Worm (Caenorhabditis elegans) whole organism, L4 larva: Measurements from ENCODE around the gene lin-15A.

Experiments
- D1046.2 ChIP-seq: fragments of 200-800 bp; sonication (Bioruptor generic); IDR thresholded peaks from 2 replicates; pipeline ENCODE4 v1.3.6; 2022; ENCODE audit warnings: missing genetic modification characterization, missing compliant biosample characterization
- F10B5.3 ChIP-seq: sonication (generic microtip); optimal IDR thresholded peaks from 2 replicates; lab custom pipeline; 2016; ENCODE audit warnings: mild to moderate bottlenecking, missing genetic modification characterization, missing compliant biosample characterization
- Y5F2A.4 ChIP-seq: fragments of 200-800 bp; sonication (Bioruptor generic); optimal IDR thresholded peaks from 2 replicates; lab custom pipeline; 2018; ENCODE audit warnings: mild to moderate bottlenecking, missing genetic modification characterization, missing compliant biosample characterization
- Y75B8A.6 ChIP-seq: fragments of 200-800 bp; sonication (Bioruptor generic); IDR thresholded peaks from 2 replicates; pipeline ENCODE4 v1.3.6; 2022; ENCODE audit warnings: missing genetic modification reagents, missing genetic modification characterization, missing compliant biosample characterization
- aha-1 ChIP-seq: fragments of 150-350 bp; peaks from one replicate; lab custom pipeline; 2014; ENCODE audit warnings: missing biosample characterization, missing genetic modification characterization
- attf-4 ChIP-seq: sonication (generic microtip); optimal IDR thresholded peaks from 3 replicates; lab custom pipeline; 2017; ENCODE audit warnings: missing biosample characterization, missing genetic modification characterization
- ceh-28 ChIP-seq: fragments of 150-350 bp; optimal IDR thresholded peaks from 2 replicates; lab custom pipeline; 2014; ENCODE audit warnings: missing biosample characterization, missing genetic modification reagents, missing genetic modification characterization
- ceh-62 ChIP-seq: sonication (generic microtip); optimal IDR thresholded peaks from 2 replicates; lab custom pipeline; 2017; ENCODE audit warnings: missing biosample characterization, missing genetic modification characterization
- daf-16 ChIP-seq, 3 experiments: sonication (generic microtip); optimal IDR thresholded peaks; 2 replicates each; lab custom pipeline; 2016 to 2017; ENCODE audit warnings: missing genetic modification characterization in 3 of 3, missing genetic modification reagents in 3 of 3, mild to moderate bottlenecking in 2 of 3, missing compliant biosample characterization in 2 of 3, missing biosample characterization in 1 of 3, moderate library complexity in 1 of 3
- dmd-9 ChIP-seq: fragments of 200-800 bp; sonication (Bioruptor generic); IDR thresholded peaks from 2 replicates; pipeline ENCODE4 v1.3.6; 2022; ENCODE audit warnings: missing genetic modification reagents, missing genetic modification characterization, missing compliant biosample characterization
- dpl-1 ChIP-seq: fragments of 150-350 bp; optimal IDR thresholded peaks from 2 replicates; lab custom pipeline; 2014; ENCODE audit warnings: missing biosample characterization, missing genetic modification reagents, missing genetic modification characterization
- duxl-1 ChIP-seq: sonication (generic microtip); optimal IDR thresholded peaks from 2 replicates; lab custom pipeline; 2016; ENCODE audit warnings: mild to moderate bottlenecking, missing genetic modification characterization, moderate library complexity, missing compliant biosample characterization; ENCODE audit not compliant: poor library complexity
- dve-1 ChIP-seq: sonication (generic microtip); optimal IDR thresholded peaks from 2 replicates; lab custom pipeline; 2017; ENCODE audit warnings: antibody characterized with exemption, mild to moderate bottlenecking, missing genetic modification characterization, missing compliant biosample characterization; ENCODE audit not compliant: insufficient read depth
- egl-27 ChIP-seq: sonication (generic microtip); optimal IDR thresholded peaks from 3 replicates; lab custom pipeline; 2017; ENCODE audit warnings: missing biosample characterization, missing genetic modification reagents, missing genetic modification characterization
- egl-43 ChIP-seq: fragments of 200-800 bp; sonication (Bioruptor generic); IDR thresholded peaks from 2 replicates; pipeline ENCODE4 v1.3.6; 2022; ENCODE audit warnings: missing genetic modification reagents, missing genetic modification characterization, missing compliant biosample characterization
- fos-1 ChIP-seq: fragments of 150-350 bp; optimal IDR thresholded peaks from 2 replicates; lab custom pipeline; 2014; ENCODE audit warnings: missing biosample characterization, missing genetic modification characterization
- hif-1 ChIP-seq, 2 experiments: sonication (generic microtip); optimal IDR thresholded peaks; 2 replicates each; lab custom pipeline; 2016 to 2017; ENCODE audit warnings: missing compliant biosample characterization in 2 of 2, missing genetic modification characterization in 2 of 2, missing genetic modification reagents in 2 of 2, missing genotype in 2 of 2, mild to moderate bottlenecking in 1 of 2
- hlh-11 ChIP-seq: fragments of 200-800 bp; sonication (Bioruptor generic); optimal IDR thresholded peaks from 2 replicates; lab custom pipeline; 2018; ENCODE audit warnings: mild to moderate bottlenecking, missing genetic modification characterization, missing compliant biosample characterization
- hlh-30 ChIP-seq: sonication (generic microtip); optimal IDR thresholded peaks from 2 replicates; lab custom pipeline; 2017; ENCODE audit warnings: antibody characterized with exemption, mild to moderate bottlenecking, missing genetic modification characterization, missing compliant biosample characterization; ENCODE audit not compliant: insufficient read depth
- hmg-1.1 ChIP-seq: fragments of 200-800 bp; sonication (Bioruptor generic); IDR thresholded peaks from 2 replicates; pipeline ENCODE4 v1.3.6; 2022; ENCODE audit warnings: missing genetic modification reagents, missing genetic modification characterization, missing compliant biosample characterization
- jun-1 ChIP-seq: fragments of 150-350 bp; optimal IDR thresholded peaks from 2 replicates; lab custom pipeline; 2014; ENCODE audit warnings: missing biosample characterization, missing genetic modification reagents, missing genetic modification characterization
- lim-7 ChIP-seq: fragments of 200-800 bp; sonication (Bioruptor generic); IDR thresholded peaks from 2 replicates; pipeline ENCODE4 v1.3.6; 2022; ENCODE audit warnings: missing genetic modification characterization, missing compliant biosample characterization
- lin-13 ChIP-seq: fragments of 150-350 bp; optimal IDR thresholded peaks from 2 replicates; lab custom pipeline; 2014; ENCODE audit warnings: missing biosample characterization, missing genetic modification reagents, missing genetic modification characterization
- lin-15B ChIP-seq: fragments of 150-350 bp; sonication (generic microtip); optimal IDR thresholded peaks from 3 replicates; lab custom pipeline; 2014; ENCODE audit warnings: missing biosample characterization, missing genetic modification characterization
- lin-29 ChIP-seq: fragments of 200-800 bp; sonication (Bioruptor generic); IDR thresholded peaks from 2 replicates; pipeline ENCODE4 v1.3.6; 2022; ENCODE audit warnings: missing genetic modification reagents, missing genetic modification characterization, missing compliant biosample characterization
- lin-38 ChIP-seq: fragments of 200-800 bp; sonication (Bioruptor generic); IDR thresholded peaks from 2 replicates; pipeline ENCODE4 v1.3.6; 2022; ENCODE audit warnings: missing genetic modification reagents, missing genetic modification characterization, missing compliant biosample characterization
- madf-5 ChIP-seq, 2 experiments: fragments of 200-800 bp; sonication (Bioruptor generic); IDR thresholded peaks; 2 replicates each; pipeline ENCODE4 v1.3.6; 2022; ENCODE audit warnings: missing compliant biosample characterization in 2 of 2, missing genetic modification characterization in 2 of 2
- nhr-10 ChIP-seq: fragments of 150-350 bp; optimal IDR thresholded peaks from 2 replicates; lab custom pipeline; 2014; ENCODE audit warnings: missing biosample characterization, missing genetic modification characterization
- nhr-102 ChIP-seq: sonication (generic microtip); optimal IDR thresholded peaks from 2 replicates; lab custom pipeline; 2016; ENCODE audit warnings: mild to moderate bottlenecking, missing genetic modification characterization, moderate library complexity, missing compliant biosample characterization
- nhr-11 ChIP-seq: fragments of 150-350 bp; optimal IDR thresholded peaks from 2 replicates; lab custom pipeline; 2014; ENCODE audit warnings: missing biosample characterization, missing genetic modification characterization
- nhr-25 ChIP-seq: sonication (generic microtip); optimal IDR thresholded peaks from 2 replicates; lab custom pipeline; 2017; ENCODE audit warnings: missing genetic modification characterization, mild to moderate bottlenecking, missing compliant biosample characterization, antibody characterized with exemption, moderate library complexity, borderline replicate concordance; ENCODE audit not compliant: insufficient read depth
- nhr-41 ChIP-seq: fragments of 200-800 bp; sonication (Bioruptor generic); IDR thresholded peaks from 2 replicates; pipeline ENCODE4 v1.3.6; 2022; ENCODE audit warnings: missing genetic modification reagents, missing genetic modification characterization, missing compliant biosample characterization
- nhr-42 ChIP-seq: fragments of 200-800 bp; sonication (Bioruptor generic); IDR thresholded peaks from 2 replicates; pipeline ENCODE4 v1.3.6; 2022; ENCODE audit warnings: missing genetic modification characterization, missing compliant biosample characterization
- pqm-1 ChIP-seq: sonication (generic microtip); optimal IDR thresholded peaks from 2 replicates; lab custom pipeline; 2017; ENCODE audit warnings: missing biosample characterization, missing genetic modification characterization
- sdz-12 ChIP-seq: fragments of 200-800 bp; sonication (Bioruptor generic); optimal IDR thresholded peaks from 2 replicates; lab custom pipeline; 2018; ENCODE audit warnings: mild to moderate bottlenecking, missing genetic modification characterization, missing compliant biosample characterization
- set-16 ChIP-seq: fragments of 200-800 bp; sonication (Bioruptor generic); IDR thresholded peaks from 2 replicates; pipeline ENCODE4 v1.3.6; 2022; ENCODE audit warnings: missing genetic modification reagents, missing genetic modification characterization, missing compliant biosample characterization
- unc-39 ChIP-seq: sonication (generic microtip); optimal IDR thresholded peaks from 2 replicates; lab custom pipeline; 2017; ENCODE audit warnings: missing biosample characterization, missing genetic modification characterization
- unc-62 ChIP-seq, 3 experiments: fragments of 150-350 bp in 1 of 3; sonication (generic microtip); optimal IDR thresholded peaks in 2 of 3; peaks in 1 of 3; 1 replicate in 1 of 3; 2 replicates in 2 of 3; lab custom pipeline; 2014 to 2017; ENCODE audit warnings: missing biosample characterization in 3 of 3, missing genetic modification characterization in 3 of 3, missing genetic modification reagents in 3 of 3, missing genotype in 1 of 3
- vab-7 ChIP-seq: fragments of 200-800 bp; sonication (Bioruptor generic); IDR thresholded peaks from 2 replicates; pipeline ENCODE4 v1.3.6; 2022; ENCODE audit warnings: missing genetic modification reagents, missing genetic modification characterization, missing compliant biosample characterization
- zag-1 ChIP-seq: fragments of 150-350 bp; optimal IDR thresholded peaks from 2 replicates; lab custom pipeline; 2014; ENCODE audit warnings: missing biosample characterization, missing genetic modification characterization
- zfp-2 ChIP-seq: sonication (generic microtip); optimal IDR thresholded peaks from 2 replicates; lab custom pipeline; 2016; ENCODE audit warnings: mild to moderate bottlenecking, missing genetic modification characterization, missing compliant biosample characterization
- zip-11 ChIP-seq: fragments of 200-800 bp; sonication (Bioruptor generic); IDR thresholded peaks from 2 replicates; pipeline ENCODE4 v1.3.6; 2022; ENCODE audit warnings: missing genetic modification characterization, missing compliant biosample characterization
- zip-2 ChIP-seq: fragments of 150-350 bp; optimal IDR thresholded peaks from 2 replicates; lab custom pipeline; 2014; ENCODE audit warnings: missing biosample characterization, missing genetic modification characterization

Gene lin-15A

DNA sequence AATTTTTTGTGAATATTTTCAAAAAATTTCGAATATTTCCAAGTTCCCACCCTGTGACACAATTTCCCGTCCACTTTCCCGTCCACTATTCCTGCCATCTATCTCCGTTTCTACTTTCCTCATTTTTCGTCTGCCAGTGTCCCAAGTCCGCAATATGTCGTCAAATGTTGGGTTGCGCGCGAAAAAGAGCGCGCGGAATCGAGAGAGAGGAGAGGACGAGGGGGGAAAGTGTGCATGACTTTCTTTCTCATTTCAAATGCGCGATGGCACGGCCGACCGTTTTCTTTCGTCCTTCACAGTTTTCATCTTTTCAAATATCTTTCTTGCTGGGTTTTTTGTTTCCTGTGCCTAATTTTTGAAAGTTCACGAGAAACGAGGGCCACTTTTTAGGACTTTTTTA, 6.8 kb upstream of the lin-15A start (continued):
- TF ChIP-seq vab-7 (GFP tag; lab: Robert Waterston, UW) (no peak), dmd-9 (GFP tag; lab: Robert Waterston, UW) (no peak), zip-11 (GFP tag; lab: Robert Waterston, UW) (no peak), lin-15B (tag; lab: Kevin White, UChicago) (peak; percentile 63), hlh-30 (peak; percentile 89), lin-13 (GFP tag; lab: Kevin White, UChicago) (peak; percentile 45), hlh-11 (peak; percentile 54), F10B5.3 (tag; lab: Kevin White, UChicago) (no peak), dve-1 (tag; lab: Kevin White, UChicago) (peak; percentile 52), daf-16 (GFP tag; optimal IDR thresholded peaks at IDR 0.05; lab: Kevin White, UChicago) (no peak), daf-16 (tag; optimal IDR thresholded peaks at IDR 0.05; lab: Kevin White, UChicago) (peak; percentile 56), zip-2 (no peak), nhr-42 (GFP tag; lab: Robert Waterston, UW) (no peak), Y75B8A.6 (GFP tag; lab: Robert Waterston, UW) (no peak), zag-1 (tag; lab: Kevin White, UChicago) (no peak), lim-7 (GFP tag; lab: Robert Waterston, UW) (no peak), duxl-1 (tag; lab: Kevin White, UChicago) (peak; percentile 24), aha-1 (tag; lab: Kevin White, UChicago) (peak; percentile 89), sdz-12 (no peak), unc-39 (tag; lab: Kevin White, UChicago) (no peak), Y5F2A.4 (GFP tag; lab: Kevin White, UChicago) (no peak), dpl-1 (GFP tag; lab: Kevin White, UChicago) (peak; percentile 65)

DNA sequence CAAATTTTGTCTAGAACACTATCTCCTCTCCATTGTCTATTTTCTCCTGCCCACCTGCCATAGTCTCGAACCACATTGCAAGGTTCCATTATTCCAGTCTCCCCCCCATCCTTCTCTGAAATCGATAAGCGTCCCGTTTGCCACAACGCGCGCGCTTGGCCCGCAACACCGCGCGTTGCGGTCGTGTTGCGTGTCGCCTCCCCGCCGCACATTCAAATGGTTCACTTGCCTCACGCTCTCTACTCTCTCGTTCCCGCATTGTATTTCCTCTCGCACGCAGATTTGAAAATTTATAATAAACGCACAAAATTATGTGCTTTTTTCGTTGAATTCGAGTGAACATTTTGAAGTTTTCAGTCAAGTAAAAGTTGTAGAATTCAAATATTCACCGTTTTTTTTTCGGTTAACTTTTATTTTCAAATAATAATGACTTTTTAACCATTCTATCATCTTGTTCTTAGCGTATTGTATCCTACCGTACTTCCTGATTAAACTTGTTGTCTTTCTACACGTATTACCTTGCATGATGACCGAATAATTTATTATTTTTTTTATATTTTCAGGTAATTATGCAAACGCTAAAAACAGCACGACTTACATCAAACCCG, 6.1 kb upstream of the lin-15A start, which contains the start of gene lin-15B:
TSS of gene lin-15B (plus strand) at position 558 of the 608 bp plus-strand sequence.
- TF ChIP-seq hmg-1.1 (peak; percentile 19; the same call in 1 of the 2 replicates), dmd-9 (GFP tag; lab: Robert Waterston, UW) (0 out of 2 replicates have a peak, but pooled peaks have one; percentile 13), egl-43 (GFP tag; lab: Robert Waterston, UW) (peak; percentile 13; the same call in 1 of the 2 replicates), ceh-62 (no peak), nhr-102 (tag; lab: Kevin White, UChicago) (no peak), fos-1 (tag; lab: Kevin White, UChicago) (no peak), set-16 (GFP tag; lab: Robert Waterston, UW) (peak; percentile 34; the same call in 1 of the 2 replicates), vab-7 (GFP tag; lab: Robert Waterston, UW) (no peak), nhr-10 (no peak), hlh-30 (no peak), attf-4 (no peak), madf-5 (GFP tag; IDR thresholded peaks at IDR 0.05; lab: Robert Waterston, UW) (no peak)

DNA sequence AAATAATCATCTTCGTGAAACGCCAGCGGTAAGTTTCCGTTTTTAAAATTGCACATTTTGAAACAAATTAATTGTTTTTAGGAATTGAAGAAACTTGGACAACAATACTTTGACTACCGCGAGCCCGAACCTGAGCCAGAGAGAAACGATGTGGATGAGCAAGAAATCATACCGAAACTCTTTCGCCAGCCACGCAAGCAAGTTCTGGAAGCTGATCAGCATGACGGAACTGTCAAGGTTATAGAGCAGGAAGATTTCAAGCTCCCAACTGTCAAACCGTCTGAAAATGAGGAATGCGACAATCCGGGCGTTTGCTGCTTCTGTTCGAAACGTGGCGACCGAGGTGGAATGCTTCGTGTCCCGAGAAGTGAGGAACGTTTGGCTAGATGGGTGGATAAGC, 1.4 kb upstream of the lin-15A start:
- TF ChIP-seq D1046.2 (GFP tag; lab: Robert Waterston, UW) (no peak), unc-62 (GFP tag; optimal IDR thresholded peaks at IDR 0.05 in 1 of 2; lab: Kevin White, UChicago) (peak in 1 of 2 experiments; percentile 96), unc-62 (tag; optimal IDR thresholded peaks at IDR 0.05; lab: Kevin White, UChicago) (no peak)
- TF ChIP-seq, all 104 proteins: peak for 1

DNA sequence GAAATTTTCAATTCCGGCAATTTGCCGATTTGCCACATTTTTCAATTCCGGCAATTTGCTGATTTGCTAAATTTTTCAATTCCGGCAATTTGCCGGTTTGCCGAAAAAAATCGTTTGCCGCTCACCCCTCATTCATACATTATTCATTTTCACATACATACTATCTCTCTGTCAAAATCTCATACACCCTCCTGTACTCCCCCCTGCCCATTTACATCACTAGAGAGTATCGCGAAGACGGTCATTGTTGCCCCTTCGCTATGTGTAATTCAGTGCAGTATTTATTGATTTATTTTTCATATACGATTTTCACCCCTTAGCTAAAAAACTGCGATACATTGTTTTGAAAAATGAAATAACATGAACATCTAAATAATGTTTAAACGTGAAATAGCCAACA, 4.7 kb downstream of the lin-15A start:
- TF ChIP-seq zfp-2 (tag; lab: Kevin White, UChicago) = no peak
- no peak for TF ChIP-seq D1046.2 (GFP tag; lab: Robert Waterston, UW)
- peak; percentile 95 for TF ChIP-seq duxl-1 (tag; lab: Kevin White, UChicago)
- TF ChIP-seq egl-27 (tag; lab: Kevin White, UChicago) = no peak
- peak; percentile 89 for TF ChIP-seq jun-1 (tag; lab: Kevin White, UChicago)
- TF ChIP-seq lin-29 (GFP tag; lab: Robert Waterston, UW) = peak; percentile 66; the same call in 1 of the 2 replicates
- TF ChIP-seq nhr-41 (GFP tag; lab: Robert Waterston, UW) = no peak
- no peak for TF ChIP-seq set-16 (GFP tag; lab: Robert Waterston, UW)
- peak in 1 of 2 experiments; percentile 27 for TF ChIP-seq unc-62 (GFP tag; optimal IDR thresholded peaks at IDR 0.05 in 1 of 2; lab: Kevin White, UChicago)
- no peak for TF ChIP-seq unc-62 (tag; optimal IDR thresholded peaks at IDR 0.05; lab: Kevin White, UChicago)
- no peak for TF ChIP-seq unc-39 (tag; lab: Kevin White, UChicago)
- peak; percentile 71 for TF ChIP-seq hlh-11
- TF ChIP-seq nhr-11 = peak; percentile 32
- peak; percentile 32 for TF ChIP-seq nhr-25 (tag; lab: Kevin White, UChicago)
- peak; percentile 79 for TF ChIP-seq ceh-28 (tag; lab: Kevin White, UChicago)
- TF ChIP-seq pqm-1 (tag; lab: Kevin White, UChicago) = peak; percentile 58
- no peak; the same call in 1 of the 2 replicates for TF ChIP-seq lin-38
- TF ChIP-seq hif-1 (tag; optimal IDR thresholded peaks at IDR 0.05; lab: Kevin White, UChicago) = peak in 1 of 2 experiments; percentile 46
